Fruit fly (Drosophila melanogaster): Measurements from ENCODE around the gene yip2.

Gene yip2

dm6 chr2L:9907320-9908256 is 7.5 kb upstream of the yip2 start:
- TF ChIP-seq fd96Ca (GFP tag; IDR thresholded peaks at IDR 0.05) (no peak), Snoo (tag; optimal IDR thresholded peaks at IDR 0.05) (no peak), CG15710 (tag; optimal IDR thresholded peaks at IDR 0.05) (peak; percentile 13), CG8159 (tag; optimal IDR thresholded peaks at IDR 0.05) (no peak), CG13204 (GFP tag; optimal IDR thresholded peaks at IDR 0.05) (peak; percentile 56), CG14655 (GFP tag; optimal IDR thresholded peaks at IDR 0.05) (no peak), EcR (GFP tag; optimal IDR thresholded peaks at IDR 0.05) (peak; percentile 60), Ets98B (GFP tag; IDR thresholded peaks at IDR 0.05) (peak; percentile 31; the same call in 1 of the 2 replicates), CG32121 (GFP tag; IDR thresholded peaks at IDR 0.05) (no peak), Pif1B (GFP tag; optimal IDR thresholded peaks at IDR 0.05) (peak; percentile 19), CG10348 (GFP tag; IDR thresholded peaks at IDR 0.05) (no peak), rn (GFP tag; IDR thresholded peaks at IDR 0.05) (no peak), CG8301 (tag; optimal IDR thresholded peaks at IDR 0.05) (no peak), gl (tag; optimal IDR thresholded peaks at IDR 0.05) (peak; percentile 44), CG4496 (GFP tag; IDR thresholded peaks at IDR 0.05) (peak; percentile 60)

dm6 chr2L:9908468-9908967 is 6.5 kb upstream of the yip2 start, which contains the start of gene CG13124:
Gene CG13124 (minus strand): TSS chr2L:9908633.
- peak; percentile 8 for TF ChIP-seq CG13204 (GFP tag; optimal IDR thresholded peaks at IDR 0.05)
- no peak for TF ChIP-seq D1 (tag; optimal IDR thresholded peaks at IDR 0.05)
- peak; percentile 21 for TF ChIP-seq Snoo (tag; optimal IDR thresholded peaks at IDR 0.05)
- no peak for TF ChIP-seq CG32121 (GFP tag; IDR thresholded peaks at IDR 0.05)
- TF ChIP-seq CG15710 (tag; optimal IDR thresholded peaks at IDR 0.05) = no peak
- no peak for TF ChIP-seq Pif1B (GFP tag; optimal IDR thresholded peaks at IDR 0.05)
- TF ChIP-seq CG8159 (tag; optimal IDR thresholded peaks at IDR 0.05) = peak; percentile 25
- no peak for TF ChIP-seq CG34367 (tag; optimal IDR thresholded peaks at IDR 0.05)
- TF ChIP-seq CG4496 (GFP tag; IDR thresholded peaks at IDR 0.05) = no peak
- TF ChIP-seq CG8301 (tag; optimal IDR thresholded peaks at IDR 0.05) = peak; percentile 9
- TF ChIP-seq CG14655 (GFP tag; optimal IDR thresholded peaks at IDR 0.05) = peak; percentile 17
- TF ChIP-seq CG12605 (GFP tag; IDR thresholded peaks at IDR 0.05) = peak; percentile 65
- no peak for TF ChIP-seq fd96Ca (GFP tag; IDR thresholded peaks at IDR 0.05)
- no peak for TF ChIP-seq CG9948 (tag; optimal IDR thresholded peaks at IDR 0.05)
- TF ChIP-seq gl (tag; optimal IDR thresholded peaks at IDR 0.05) = no peak
- TF ChIP-seq EcR (GFP tag; optimal IDR thresholded peaks at IDR 0.05) = no peak
- TF ChIP-seq Pif1A (GFP tag; optimal IDR thresholded peaks at IDR 0.05) = peak; percentile 19
- TF ChIP-seq rn (GFP tag; IDR thresholded peaks at IDR 0.05) = no peak
- peak; percentile 51; the same call in 1 of the 2 replicates for TF ChIP-seq Ets98B (GFP tag; IDR thresholded peaks at IDR 0.05)
- TF ChIP-seq CG10348 (GFP tag; IDR thresholded peaks at IDR 0.05) = no peak
- no peak for TF ChIP-seq CG17806 (tag; optimal IDR thresholded peaks at IDR 0.05)

DNA sequence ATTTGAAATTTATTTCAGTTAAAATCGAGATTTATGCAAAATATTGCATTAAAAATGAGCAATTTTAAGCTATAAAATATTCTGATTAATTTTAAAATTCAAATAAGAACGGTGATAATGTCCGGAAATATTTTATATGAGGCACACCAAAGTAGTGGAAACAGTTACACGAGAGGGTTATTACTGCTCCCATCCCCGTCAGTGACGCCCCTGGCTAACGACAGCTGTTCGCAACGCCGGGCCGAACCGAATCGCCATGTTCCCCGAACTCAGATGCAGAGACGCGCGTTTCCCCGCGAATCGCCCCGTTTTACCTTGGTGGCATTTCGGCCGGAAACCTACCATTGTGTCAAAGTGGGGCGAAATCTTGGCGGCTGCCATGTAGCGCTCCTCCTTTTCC is 3.3 kb upstream of the yip2 start:
- TF ChIP-seq CG32121 (GFP tag; IDR thresholded peaks at IDR 0.05) (peak; percentile 50; the same call in 1 of the 2 replicates), CG10348 (GFP tag; IDR thresholded peaks at IDR 0.05) (no peak), CG13204 (GFP tag; optimal IDR thresholded peaks at IDR 0.05) (no peak), Pif1A (GFP tag; optimal IDR thresholded peaks at IDR 0.05) (peak; percentile 39), CG12605 (GFP tag; IDR thresholded peaks at IDR 0.05) (0 out of 2 replicates have a peak, but pooled peaks have one; percentile 17), CG17806 (tag; optimal IDR thresholded peaks at IDR 0.05) (peak; percentile 5), CG8159 (tag; optimal IDR thresholded peaks at IDR 0.05) (no peak), Snoo (tag; optimal IDR thresholded peaks at IDR 0.05) (peak; percentile 10), CG8301 (tag; optimal IDR thresholded peaks at IDR 0.05) (peak; percentile 0), CG15710 (tag; optimal IDR thresholded peaks at IDR 0.05) (no peak), gl (tag; optimal IDR thresholded peaks at IDR 0.05) (no peak), Ets98B (GFP tag; IDR thresholded peaks at IDR 0.05) (peak; percentile 76), EcR (GFP tag; optimal IDR thresholded peaks at IDR 0.05) (no peak), CG14655 (GFP tag; optimal IDR thresholded peaks at IDR 0.05) (no peak), CG4496 (GFP tag; IDR thresholded peaks at IDR 0.05) (peak; percentile 73), CG9948 (tag; optimal IDR thresholded peaks at IDR 0.05) (no peak), fd96Ca (GFP tag; IDR thresholded peaks at IDR 0.05) (peak; percentile 63; the same call in 2 of the 3 replicates)

DNA sequence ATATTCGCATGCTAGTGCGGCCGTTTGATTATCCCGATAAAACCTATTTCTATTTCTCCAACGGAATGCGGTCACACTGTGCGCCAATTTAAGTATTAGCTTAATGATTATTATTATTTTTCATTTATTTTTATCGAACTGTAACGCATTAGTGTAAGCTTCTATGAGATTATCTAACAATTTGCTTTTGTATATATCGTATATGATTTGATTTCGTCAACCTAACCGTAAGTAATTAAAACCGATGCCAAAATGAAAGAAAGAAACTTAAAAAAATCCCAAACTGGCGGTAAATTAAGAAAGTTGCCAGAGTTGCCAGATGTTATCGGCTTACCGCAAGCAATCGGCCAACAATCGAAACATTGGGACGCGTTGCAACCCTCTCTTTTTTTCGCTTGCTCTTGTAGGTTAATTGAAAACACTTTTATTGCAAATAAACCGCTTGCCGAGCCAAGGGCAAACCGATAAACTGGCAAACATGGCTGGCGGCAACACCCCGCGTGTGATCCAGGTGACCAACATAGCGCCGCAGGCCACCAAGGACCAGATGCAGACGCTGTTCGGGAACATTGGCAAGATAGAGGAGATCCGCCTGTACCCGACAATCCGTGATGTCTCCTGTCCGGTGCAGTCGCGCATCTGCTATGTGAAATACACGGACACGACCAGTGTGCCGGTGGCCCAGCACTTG is 2.3 kb upstream of the yip2 start, which contains the start of the genes Etl1 and Srp54:
Gene Etl1 (minus strand): TSS at position 39 of the 691 bp plus-strand sequence.
Gene Srp54 (plus strand): TSS at position 342 of the 691 bp plus-strand sequence.
- no peak for TF ChIP-seq CG14655 (GFP tag; optimal IDR thresholded peaks at IDR 0.05)
- no peak for TF ChIP-seq CG8301 (tag; optimal IDR thresholded peaks at IDR 0.05)
- no peak for TF ChIP-seq CG15710 (tag; optimal IDR thresholded peaks at IDR 0.05)
- TF ChIP-seq CG4496 (GFP tag; IDR thresholded peaks at IDR 0.05) = no peak
- TF ChIP-seq D1 (tag; optimal IDR thresholded peaks at IDR 0.05) = no peak
- no peak for TF ChIP-seq Pif1A (GFP tag; optimal IDR thresholded peaks at IDR 0.05)
- TF ChIP-seq EcR (GFP tag; optimal IDR thresholded peaks at IDR 0.05) = no peak
- no peak for TF ChIP-seq fd96Ca (GFP tag; IDR thresholded peaks at IDR 0.05)
- no peak for TF ChIP-seq CG10348 (GFP tag; IDR thresholded peaks at IDR 0.05)
- TF ChIP-seq gl (tag; optimal IDR thresholded peaks at IDR 0.05) = no peak
- no peak for TF ChIP-seq CG9948 (tag; optimal IDR thresholded peaks at IDR 0.05)
- TF ChIP-seq Ets98B (GFP tag; IDR thresholded peaks at IDR 0.05) = no peak
- TF ChIP-seq CG17806 (tag; optimal IDR thresholded peaks at IDR 0.05) = no peak
- TF ChIP-seq Pif1B (GFP tag; optimal IDR thresholded peaks at IDR 0.05) = no peak
- TF ChIP-seq rn (GFP tag; IDR thresholded peaks at IDR 0.05) = no peak
- TF ChIP-seq Snoo (tag; optimal IDR thresholded peaks at IDR 0.05) = no peak
